2 fruit fly cellular contexts compared by ENCODE assay signal in genomic region chrX:17330678-17331261, dm6.
TF ChIP-seq lines count a peak whose summit lies in the region.

No protein-coding gene starts in this region.

- no peak for TF ChIP-seq CTCF in whole organism, embryonic (GFP tag; optimal IDR thresholded peaks at IDR 0.05; lab: Kevin White, UChicago)

TF ChIP-seq in whole organism, embryonic, 481 proteins besides CTCF, POLR2A, EP300 and RAD21:
- TF ChIP-seq Dip3 (GFP tag; optimal IDR thresholded peaks at IDR 0.05; lab: Kevin White, UChicago) (no peak), B-H2 (GFP tag; optimal IDR thresholded peaks at IDR 0.05; lab: Kevin White, UChicago) (peak; percentile 87), CG42726 (GFP tag; IDR thresholded peaks at IDR 0.05; lab: Robert Waterston, UW; ENCODE audit: partially characterized antibody) (no peak), Awh (GFP tag; IDR thresholded peaks at IDR 0.05; lab: Robert Waterston, UW) (peak; percentile 16; the same call in 1 of the 2 replicates), chinmo (GFP tag; IDR thresholded peaks at IDR 0.05; lab: Robert Waterston, UW; ENCODE audit: partially characterized antibody) (peak; percentile 81; the same call in 2 of the 4 replicates), grn (GFP tag; optimal IDR thresholded peaks at IDR 0.05; lab: Kevin White, UChicago) (peak; percentile 20), br (optimal IDR thresholded peaks at IDR 0.05; lab: Kevin White, UChicago) (no peak), insv (GFP tag; optimal IDR thresholded peaks at IDR 0.05; lab: Kevin White, UChicago) (no peak), CG13894 (tag; optimal IDR thresholded peaks at IDR 0.05; lab: Kevin White, UChicago) (peak; percentile 22), abd-A (tag; optimal IDR thresholded peaks at IDR 0.05; lab: Kevin White, UChicago) (peak; percentile 90), vvl (GFP tag; IDR thresholded peaks at IDR 0.05; lab: Robert Waterston, UW) (peak; percentile 64; the same call in 1 of the 2 replicates), gsb-n (tag; optimal IDR thresholded peaks at IDR 0.05; lab: Kevin White, UChicago) (peak; percentile 56), CG10565 (GFP tag; optimal IDR thresholded peaks at IDR 0.05; lab: Kevin White, UChicago) (no peak)

TF ChIP-seq in whole organism, prepupa, 60 proteins besides CTCF, POLR2A, EP300 and RAD21:
- TF ChIP-seq CG8632 (GFP tag; optimal IDR thresholded peaks at IDR 0.05; lab: Kevin White, UChicago) = no peak
- TF ChIP-seq Eip78C (GFP tag; lab: Kevin White, UChicago) = peak; percentile 20
